Worm (Caenorhabditis elegans): ENCODE measurements around the gene ZK154.1.

ZK154.1 gene

ce11 chrX:7815230-7815629 lies 35.9 kb downstream of the ZK154.1 start:
- TF ChIP-seq mml-1 (tag; optimal IDR thresholded peaks at IDR 0.05), result no peak
- no peak for TF ChIP-seq elt-3 (tag; optimal IDR thresholded peaks at IDR 0.05)
- no peak for TF ChIP-seq jun-1 (tag; optimal IDR thresholded peaks at IDR 0.05)
- TF ChIP-seq nhr-67 (tag; optimal IDR thresholded peaks at IDR 0.05), result no peak
- TF ChIP-seq nhr-11 (tag; optimal IDR thresholded peaks at IDR 0.05), result no peak
- TF ChIP-seq nhr-43 (tag; optimal IDR thresholded peaks at IDR 0.05; ENCODE audit: poor library complexity, severe bottlenecking), result no peak
- no peak for TF ChIP-seq nhr-28 (tag; optimal IDR thresholded peaks at IDR 0.05)
- no peak for TF ChIP-seq R02D3.7 (tag; optimal IDR thresholded peaks at IDR 0.05)
- TF ChIP-seq ztf-4 (tag; optimal IDR thresholded peaks at IDR 0.05), result no peak
- TF ChIP-seq egl-5 (tag; optimal IDR thresholded peaks at IDR 0.05), result no peak
- no peak for TF ChIP-seq snpc-4 (tag; optimal IDR thresholded peaks at IDR 0.05)
- TF ChIP-seq skn-1 (tag; optimal IDR thresholded peaks at IDR 0.05), result no peak
- no peak for TF ChIP-seq aly-2 (tag; optimal IDR thresholded peaks at IDR 0.05)
- TF ChIP-seq nfya-1 (tag; optimal IDR thresholded peaks at IDR 0.05; ENCODE audit: insufficient read depth), result no peak
- TF ChIP-seq nhr-77 (tag; optimal IDR thresholded peaks at IDR 0.05), result no peak
- TF ChIP-seq unc-62 (GFP tag; optimal IDR thresholded peaks at IDR 0.05), result no peak
- TF ChIP-seq nhr-76 (tag; optimal IDR thresholded peaks at IDR 0.05), result no peak
- TF ChIP-seq ama-1 (optimal IDR thresholded peaks at IDR 0.05), result no peak
- no peak for TF ChIP-seq ceh-82 (tag; optimal IDR thresholded peaks at IDR 0.05)
- no peak for TF ChIP-seq daf-12 (tag; optimal IDR thresholded peaks at IDR 0.05)

ce11 chrX:7816434-7816974 lies 37.1 kb downstream of the ZK154.1 start, which contains the start of the genes sek-1 and R03G5.6:
Gene sek-1, plus strand, starts transcription at chrX:7816734.
Gene R03G5.6, minus strand, starts transcription at chrX:7816924.
- TF ChIP-seq elt-3 (tag; optimal IDR thresholded peaks at IDR 0.05), result no peak
- no peak for TF ChIP-seq daf-12 (tag; optimal IDR thresholded peaks at IDR 0.05)
- no peak for TF ChIP-seq nhr-25 (tag; optimal IDR thresholded peaks at IDR 0.05)
- TF ChIP-seq R02D3.7 (tag; optimal IDR thresholded peaks at IDR 0.05), result no peak
- TF ChIP-seq ceh-9 (tag; optimal IDR thresholded peaks at IDR 0.05), result no peak
- no peak for TF ChIP-seq ceh-16 (tag; optimal IDR thresholded peaks at IDR 0.05)
- no peak for TF ChIP-seq nhr-76 (tag; optimal IDR thresholded peaks at IDR 0.05)
- TF ChIP-seq tbx-2 (tag; optimal IDR thresholded peaks at IDR 0.05), result no peak
- TF ChIP-seq elt-2 (tag; optimal IDR thresholded peaks at IDR 0.05), result no peak
- TF ChIP-seq zag-1 (tag; optimal IDR thresholded peaks at IDR 0.05), result no peak
- TF ChIP-seq nhr-12 (tag; optimal IDR thresholded peaks at IDR 0.05), result no peak
- no peak for TF ChIP-seq lin-15B (tag; optimal IDR thresholded peaks at IDR 0.05)
- TF ChIP-seq nhr-67 (tag; optimal IDR thresholded peaks at IDR 0.05), result no peak
- no peak for TF ChIP-seq fkh-10 (GFP tag; optimal IDR thresholded peaks at IDR 0.05)

ce11 chrX:7817555-7817954 lies 38.2 kb downstream of the ZK154.1 start:
- no peak for TF ChIP-seq nhr-12 (tag; optimal IDR thresholded peaks at IDR 0.05)
- TF ChIP-seq mdl-1 (tag; optimal IDR thresholded peaks at IDR 0.05), result no peak

ce11 chrX:7823108-7823704 lies 43.8 kb downstream of the ZK154.1 start, which contains the start of gene eef-1A.2:
Gene eef-1A.2, plus strand, starts transcription at chrX:7823654.
- TF ChIP-seq elt-2 (tag; optimal IDR thresholded peaks at IDR 0.05), result peak; percentile 86
- TF ChIP-seq elt-3 (tag; optimal IDR thresholded peaks at IDR 0.05), result peak in 1 of 3 experiments; percentile 82
- peak; percentile 98 for TF ChIP-seq ceh-28 (tag; optimal IDR thresholded peaks at IDR 0.05)
- peak; percentile 79 for TF ChIP-seq R02D3.7 (tag; optimal IDR thresholded peaks at IDR 0.05)
- TF ChIP-seq fkh-10 (GFP tag; optimal IDR thresholded peaks at IDR 0.05), result peak; percentile 99
- peak; percentile 95 for TF ChIP-seq mdl-1 (tag; optimal IDR thresholded peaks at IDR 0.05)
- peak; percentile 96 for TF ChIP-seq jun-1 (tag; optimal IDR thresholded peaks at IDR 0.05)
- no peak for TF ChIP-seq nhr-28 (tag; optimal IDR thresholded peaks at IDR 0.05)
- peak; percentile 81 for TF ChIP-seq nhr-11 (tag; optimal IDR thresholded peaks at IDR 0.05)
- no peak for TF ChIP-seq daf-12 (tag; optimal IDR thresholded peaks at IDR 0.05)
- peak; percentile 77 for TF ChIP-seq egl-27 (tag; optimal IDR thresholded peaks at IDR 0.05)
- TF ChIP-seq lin-15B (tag; optimal IDR thresholded peaks at IDR 0.05), result peak; percentile 93
- peak; percentile 70 for TF ChIP-seq ama-1 (optimal IDR thresholded peaks at IDR 0.05)
- peak; percentile 29 for TF ChIP-seq ceh-9 (tag; optimal IDR thresholded peaks at IDR 0.05)
- peak; percentile 52 for TF ChIP-seq elt-1 (tag; optimal IDR thresholded peaks at IDR 0.05)
- TF ChIP-seq ceh-82 (tag; optimal IDR thresholded peaks at IDR 0.05), result peak; percentile 29
- no peak for TF ChIP-seq nhr-67 (tag; optimal IDR thresholded peaks at IDR 0.05)
- peak; percentile 43 for TF ChIP-seq zag-1 (tag; optimal IDR thresholded peaks at IDR 0.05)
- peak; percentile 98 for TF ChIP-seq lin-39 (tag; optimal IDR thresholded peaks at IDR 0.05)
- TF ChIP-seq mml-1 (tag; optimal IDR thresholded peaks at IDR 0.05), result no peak
- peak; percentile 91 for TF ChIP-seq nhr-23 (tag; optimal IDR thresholded peaks at IDR 0.05)
- TF ChIP-seq snpc-4 (tag; optimal IDR thresholded peaks at IDR 0.05), result peak; percentile 78
- no peak for TF ChIP-seq sea-2 (GFP tag; optimal IDR thresholded peaks at IDR 0.05)
- peak; percentile 74 for TF ChIP-seq fkh-2 (tag; optimal IDR thresholded peaks at IDR 0.05)
- TF ChIP-seq nfya-1 (tag; optimal IDR thresholded peaks at IDR 0.05; ENCODE audit: insufficient read depth), result peak; percentile 98
- TF ChIP-seq unc-62 (GFP tag; optimal IDR thresholded peaks at IDR 0.05), result peak; percentile 75
- TF ChIP-seq nhr-25 (tag; optimal IDR thresholded peaks at IDR 0.05), result peak; percentile 93
- TF ChIP-seq hmg-11 (tag; optimal IDR thresholded peaks at IDR 0.05), result peak; percentile 83
- no peak for TF ChIP-seq nhr-76 (tag; optimal IDR thresholded peaks at IDR 0.05)
- TF ChIP-seq egl-5 (tag; optimal IDR thresholded peaks at IDR 0.05), result peak; percentile 96
- peak; percentile 61 for TF ChIP-seq nhr-43 (tag; optimal IDR thresholded peaks at IDR 0.05; ENCODE audit: poor library complexity, severe bottlenecking)
- TF ChIP-seq eor-1 (tag; optimal IDR thresholded peaks at IDR 0.05), result peak in 1 of 2 experiments; percentile 18
- no peak for TF ChIP-seq nhr-12 (tag; optimal IDR thresholded peaks at IDR 0.05)
- TF ChIP-seq nhr-237 (tag; optimal IDR thresholded peaks at IDR 0.05), result no peak
- peak; percentile 12 for TF ChIP-seq ZK546.5 (tag; optimal IDR thresholded peaks at IDR 0.05)
- no peak for TF ChIP-seq ztf-11 (tag; optimal IDR thresholded peaks at IDR 0.05)
- peak; percentile 76 for TF ChIP-seq tbx-2 (tag; optimal IDR thresholded peaks at IDR 0.05)
